Fruit fly (Drosophila melanogaster): Measurements from ENCODE around the gene Prx6a.

Prx6a gene

DNA sequence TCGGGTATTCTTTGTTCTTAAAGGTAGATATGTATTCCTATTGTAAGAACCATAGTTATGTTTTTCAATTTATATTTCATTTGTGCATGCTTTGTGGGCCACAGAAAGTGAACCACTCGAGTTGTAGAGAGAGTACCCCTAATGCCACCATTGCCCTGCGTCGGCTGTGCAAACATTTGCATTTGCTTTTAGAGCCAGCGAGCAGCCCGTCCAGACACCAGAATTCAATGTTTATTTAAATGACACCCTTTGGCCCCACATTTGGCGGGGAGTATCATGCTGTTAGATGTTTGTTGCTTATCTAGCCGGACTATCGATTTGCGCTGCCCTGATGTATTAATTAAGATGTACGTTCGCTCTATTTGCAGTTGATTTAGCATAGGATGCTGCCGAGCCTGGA is 13.4 kb downstream of the Prx6a start (continued):
- TF ChIP-seq CG15601 (tag; optimal IDR thresholded peaks at IDR 0.05) (peak; percentile 16), CG8924 (tag; optimal IDR thresholded peaks at IDR 0.05) (no peak), Taf1 (GFP tag; IDR thresholded peaks at IDR 0.05) (no peak), CG2129 (GFP tag; IDR thresholded peaks at IDR 0.05; ENCODE audit: partially characterized antibody) (no peak), CG1792 (GFP tag; optimal IDR thresholded peaks at IDR 0.05) (peak; percentile 4), chif (GFP tag; optimal IDR thresholded peaks at IDR 0.05) (no peak), Scr (GFP tag; IDR thresholded peaks at IDR 0.05; ENCODE audit: partially characterized antibody) (no peak), zf30C (GFP tag; optimal IDR thresholded peaks at IDR 0.05) (no peak), MESR4 (GFP tag; optimal IDR thresholded peaks at IDR 0.05) (no peak), CG2712 (tag; optimal IDR thresholded peaks at IDR 0.05) (no peak), CkIIα-i1 (GFP tag; IDR thresholded peaks at IDR 0.05) (no peak), klu (GFP tag; IDR thresholded peaks at IDR 0.05) (no peak), Nf-YC (tag; optimal IDR thresholded peaks at IDR 0.05) (no peak), insv (GFP tag; optimal IDR thresholded peaks at IDR 0.05) (no peak), phol (tag; optimal IDR thresholded peaks at IDR 0.05) (no peak), CG3163 (GFP tag; optimal IDR thresholded peaks at IDR 0.05) (no peak), Tbp (GFP tag; optimal IDR thresholded peaks at IDR 0.05) (no peak), CG14710 (tag; optimal IDR thresholded peaks at IDR 0.05) (peak; percentile 2), CG14965 (GFP tag; optimal IDR thresholded peaks at IDR 0.05; ENCODE audit: borderline replicate concordance) (no peak), E2f1 (GFP tag; IDR thresholded peaks at IDR 0.05) (no peak), CG3847 (GFP tag; IDR thresholded peaks at IDR 0.05) (no peak), fd102C (GFP tag; optimal IDR thresholded peaks at IDR 0.05) (peak; percentile 14), sens-2 (GFP tag; IDR thresholded peaks at IDR 0.05) (no peak), sna (GFP tag; IDR thresholded peaks at IDR 0.05; ENCODE audit: partially characterized antibody) (no peak), CG1529 (GFP tag; optimal IDR thresholded peaks at IDR 0.05) (peak; percentile 0), z (GFP tag; IDR thresholded peaks at IDR 0.05) (no peak), mirr (GFP tag; optimal IDR thresholded peaks at IDR 0.05) (peak; percentile 14), Dek (tag; optimal IDR thresholded peaks at IDR 0.05) (no peak), psq (GFP tag; optimal IDR thresholded peaks at IDR 0.05) (no peak), Ptx1 (GFP tag; IDR thresholded peaks at IDR 0.05) (no peak), bowl (GFP tag; IDR thresholded peaks at IDR 0.05) (no peak), dysf (GFP tag; IDR thresholded peaks at IDR 0.05) (0 out of 3 replicates have a peak, but pooled peaks have one; percentile 6), Jarid2 (GFP tag; optimal IDR thresholded peaks at IDR 0.05) (no peak), HLH3B (GFP tag; IDR thresholded peaks at IDR 0.05) (peak; percentile 18; the same call in 1 of the 2 replicates), CG10209 (GFP tag; optimal IDR thresholded peaks at IDR 0.05) (no peak), Hmr (GFP tag; optimal IDR thresholded peaks at IDR 0.05) (peak; percentile 20), hth (optimal IDR thresholded peaks at IDR 0.05) (no peak), CG17361 (GFP tag; IDR thresholded peaks at IDR 0.05) (no peak), Blimp-1 (GFP tag; optimal IDR thresholded peaks at IDR 0.05) (peak; percentile 32), CG33557 (GFP tag; optimal IDR thresholded peaks at IDR 0.05) (peak; percentile 21), repo (GFP tag; optimal IDR thresholded peaks at IDR 0.05) (no peak), toy (GFP tag; IDR thresholded peaks at IDR 0.05) (no peak), her (GFP tag; optimal IDR thresholded peaks at IDR 0.05) (no peak), Med (GFP tag) (peak; percentile 66), ERR (GFP tag; optimal IDR thresholded peaks at IDR 0.05) (no peak), Atf3 (GFP tag; optimal IDR thresholded peaks at IDR 0.05) (no peak), hkb (optimal IDR thresholded peaks at IDR 0.05) (no peak), hkb (GFP tag; IDR thresholded peaks at IDR 0.05) (peak; percentile 50), CG4854 (GFP tag; optimal IDR thresholded peaks at IDR 0.05) (no peak), CG2120 (GFP tag; optimal IDR thresholded peaks at IDR 0.05) (no peak), CG12391 (tag; optimal IDR thresholded peaks at IDR 0.05) (no peak), zfh2 (GFP tag; optimal IDR thresholded peaks at IDR 0.05) (no peak), cad (GFP tag; optimal IDR thresholded peaks at IDR 0.05) (no peak)
